Worm (Caenorhabditis elegans) whole organism, late embryonic: ENCODE data around the gene C48B4.6.

Source experiments
- K02D7.2 ChIP-seq: sonication (generic microtip); optimal IDR thresholded peaks from 2 replicates; lab custom pipeline; 2017; ENCODE audit warnings: mild to moderate bottlenecking, missing genetic modification characterization, missing compliant biosample characterization
- ama-1 ChIP-seq: fragments of 150-350 bp; optimal IDR thresholded peaks from 2 replicates; lab custom pipeline; 2014
- fkh-6 ChIP-seq: sonication (generic microtip); optimal IDR thresholded peaks from 2 replicates; lab custom pipeline; 2016; ENCODE audit warnings: missing genetic modification characterization, missing compliant biosample characterization
- gmeb-2 ChIP-seq: sonication (generic microtip); optimal IDR thresholded peaks from 2 replicates; lab custom pipeline; 2016; ENCODE audit warnings: missing genetic modification characterization, inconsistent platforms, missing compliant biosample characterization
- hlh-6 ChIP-seq: sonication (generic microtip); optimal IDR thresholded peaks from 2 replicates; lab custom pipeline; 2016; ENCODE audit warnings: missing genotype, missing genetic modification characterization, missing compliant biosample characterization
- unc-86 ChIP-seq: sonication (generic microtip); optimal IDR thresholded peaks from 2 replicates; lab custom pipeline; 2016; ENCODE audit warnings: missing genetic modification characterization, missing compliant biosample characterization

ce11 chrIII:9513569-9513968 is 44.8 kb downstream of the C48B4.6 start, which contains the start of gene F55H2.8:
- TF ChIP-seq unc-86 (tag; lab: Kevin White, UChicago) (no peak), K02D7.2 (no peak), ama-1 (lab: Kevin White, UChicago) (no peak), gmeb-2 (tag; lab: Kevin White, UChicago) (no peak), fkh-6 (tag; lab: Kevin White, UChicago) (no peak), hlh-6 (tag; lab: Kevin White, UChicago) (no peak)
